Worm (Caenorhabditis elegans) whole organism, L2 larva: ENCODE measurements around the gene C02F5.12.

ENCODE experiments used
- C34F6.9 ChIP-seq: fragments of 150-350 bp; optimal IDR thresholded peaks from 2 replicates; lab custom pipeline; 2014; ENCODE audit warnings: missing biosample characterization, missing genetic modification characterization
- F13H6.1 ChIP-seq: sonication (generic microtip); optimal IDR thresholded peaks from 2 replicates; lab custom pipeline; 2016; ENCODE audit warnings: missing genetic modification characterization, missing compliant biosample characterization
- R02D3.7 ChIP-seq: fragments of 150-350 bp; optimal IDR thresholded peaks from 2 replicates; lab custom pipeline; 2014; ENCODE audit warnings: missing biosample characterization, missing genetic modification characterization
- Y55F3AM.14 ChIP-seq: fragments of 200-800 bp; sonication (Bioruptor generic); optimal IDR thresholded peaks from 2 replicates; lab custom pipeline; 2018; ENCODE audit warnings: mild to moderate bottlenecking, missing genetic modification characterization, missing compliant biosample characterization
- ZK546.5 ChIP-seq: sonication (generic microtip); optimal IDR thresholded peaks from 2 replicates; lab custom pipeline; 2017; ENCODE audit warnings: missing biosample characterization, missing genetic modification characterization
- ama-1 ChIP-seq: fragments of 150-350 bp; optimal IDR thresholded peaks from 2 replicates; lab custom pipeline; 2018; ENCODE audit warnings: inconsistent platforms
- ceh-82 ChIP-seq: fragments of 150-350 bp; optimal IDR thresholded peaks from 2 replicates; lab custom pipeline; 2014; ENCODE audit warnings: missing biosample characterization, missing genetic modification characterization
- crh-2 ChIP-seq: sonication (generic microtip); optimal IDR thresholded peaks from 2 replicates; lab custom pipeline; 2017; ENCODE audit warnings: missing biosample characterization, missing genetic modification characterization
- dmd-4 ChIP-seq: sonication (generic microtip); optimal IDR thresholded peaks from 2 replicates; lab custom pipeline; 2017; ENCODE audit warnings: missing biosample characterization, missing genetic modification characterization
- elt-1 ChIP-seq: fragments of 150-350 bp; optimal IDR thresholded peaks from 2 replicates; lab custom pipeline; 2014; ENCODE audit warnings: missing biosample characterization, missing genetic modification characterization
- elt-3 ChIP-seq: sonication (generic microtip); optimal IDR thresholded peaks from 2 replicates; lab custom pipeline; 2017; ENCODE audit warnings: missing biosample characterization, missing genetic modification characterization
- fos-1 ChIP-seq: fragments of 150-350 bp; optimal IDR thresholded peaks from 2 replicates; lab custom pipeline; 2014; ENCODE audit warnings: missing biosample characterization, missing genetic modification characterization
- gmeb-1 ChIP-seq: fragments of 150-350 bp; optimal IDR thresholded peaks from 2 replicates; lab custom pipeline; 2014; ENCODE audit warnings: missing biosample characterization, missing genetic modification characterization
- lin-11 ChIP-seq: fragments of 150-350 bp; sonication (generic microtip); optimal IDR thresholded peaks from 2 replicates; lab custom pipeline; 2014; ENCODE audit warnings: missing biosample characterization, missing genetic modification characterization, inconsistent platforms, mixed read lengths
- lin-13 ChIP-seq: fragments of 150-350 bp; optimal IDR thresholded peaks from 2 replicates; lab custom pipeline; 2014; ENCODE audit warnings: missing biosample characterization, missing genetic modification reagents, missing genetic modification characterization
- lin-39 ChIP-seq: fragments of 150-350 bp; optimal IDR thresholded peaks from 2 replicates; lab custom pipeline; 2014; ENCODE audit warnings: missing biosample characterization, missing genetic modification reagents, missing genetic modification characterization
- lsy-2 ChIP-seq, 2 experiments: fragments of 150-350 bp in 1 of 2; sonication (generic microtip) in 1 of 2; optimal IDR thresholded peaks; 2 replicates each; lab custom pipeline; 2014 to 2017; ENCODE audit warnings: missing biosample characterization in 2 of 2, missing genetic modification characterization in 2 of 2
- mab-5 ChIP-seq: fragments of 150-350 bp; optimal IDR thresholded peaks from 2 replicates; lab custom pipeline; 2014; ENCODE audit warnings: missing biosample characterization, missing genetic modification characterization
- mdl-1 ChIP-seq, 2 experiments: fragments of 150-350 bp in 1 of 2; sonication (generic microtip) in 1 of 2; optimal IDR thresholded peaks; 2 replicates each; lab custom pipeline; 2017; ENCODE audit warnings: missing biosample characterization in 2 of 2, missing genetic modification characterization in 2 of 2
- nhr-10 ChIP-seq: sonication (generic microtip); optimal IDR thresholded peaks from 2 replicates; lab custom pipeline; 2017; ENCODE audit warnings: missing biosample characterization, missing genetic modification characterization
- nhr-12 ChIP-seq: fragments of 150-350 bp; optimal IDR thresholded peaks from 2 replicates; lab custom pipeline; 2014; ENCODE audit warnings: missing biosample characterization, missing genetic modification characterization
- nhr-129 ChIP-seq: fragments of 150-350 bp; optimal IDR thresholded peaks from 2 replicates; lab custom pipeline; 2014; ENCODE audit warnings: missing biosample characterization, missing genetic modification characterization
- nhr-23 ChIP-seq: fragments of 150-350 bp; optimal IDR thresholded peaks from 2 replicates; lab custom pipeline; 2014; ENCODE audit warnings: missing biosample characterization, missing genetic modification reagents, missing genetic modification characterization
- nhr-77 ChIP-seq: fragments of 150-350 bp; optimal IDR thresholded peaks from 2 replicates; lab custom pipeline; 2014; ENCODE audit warnings: missing biosample characterization, missing genetic modification characterization
- peb-1 ChIP-seq: fragments of 150-350 bp; optimal IDR thresholded peaks from 2 replicates; lab custom pipeline; 2014; ENCODE audit warnings: missing biosample characterization, missing genetic modification characterization
- sma-3 ChIP-seq: sonication (generic microtip); optimal IDR thresholded peaks from 2 replicates; lab custom pipeline; 2016; ENCODE audit warnings: missing genetic modification reagents, missing genetic modification characterization, missing compliant biosample characterization
- sma-9 ChIP-seq, 2 experiments: fragments of 150-350 bp in 1 of 2; sonication (generic microtip) in 1 of 2; optimal IDR thresholded peaks; 2 replicates each; lab custom pipeline; 2014 to 2016; ENCODE audit warnings: missing genetic modification characterization in 2 of 2, mild to moderate bottlenecking in 1 of 2, missing biosample characterization in 1 of 2, missing compliant biosample characterization in 1 of 2, missing genetic modification reagents in 1 of 2, moderate library complexity in 1 of 2
- snpc-4 ChIP-seq: fragments of 150-350 bp; optimal IDR thresholded peaks from 2 replicates; lab custom pipeline; 2014; ENCODE audit warnings: missing biosample characterization, missing genetic modification characterization
- unc-39 ChIP-seq: fragments of 150-350 bp; optimal IDR thresholded peaks from 2 replicates; lab custom pipeline; 2014; ENCODE audit warnings: missing biosample characterization, missing genetic modification characterization
- unc-55 ChIP-seq: fragments of 150-350 bp; sonication (generic microtip); optimal IDR thresholded peaks from 3 replicates; lab custom pipeline; 2014; ENCODE audit warnings: missing biosample characterization, missing genetic modification reagents, missing genetic modification characterization
- unc-62 ChIP-seq: fragments of 150-350 bp; optimal IDR thresholded peaks from 2 replicates; lab custom pipeline; 2014; ENCODE audit warnings: missing biosample characterization, missing genetic modification reagents, missing genetic modification characterization
- zag-1 ChIP-seq: fragments of 150-350 bp; optimal IDR thresholded peaks from 2 replicates; lab custom pipeline; 2014; ENCODE audit warnings: missing biosample characterization, missing genetic modification characterization
- ztf-11 ChIP-seq: sonication (generic microtip); optimal IDR thresholded peaks from 2 replicates; lab custom pipeline; 2017; ENCODE audit warnings: missing biosample characterization, missing genetic modification characterization

Gene C02F5.12

DNA sequence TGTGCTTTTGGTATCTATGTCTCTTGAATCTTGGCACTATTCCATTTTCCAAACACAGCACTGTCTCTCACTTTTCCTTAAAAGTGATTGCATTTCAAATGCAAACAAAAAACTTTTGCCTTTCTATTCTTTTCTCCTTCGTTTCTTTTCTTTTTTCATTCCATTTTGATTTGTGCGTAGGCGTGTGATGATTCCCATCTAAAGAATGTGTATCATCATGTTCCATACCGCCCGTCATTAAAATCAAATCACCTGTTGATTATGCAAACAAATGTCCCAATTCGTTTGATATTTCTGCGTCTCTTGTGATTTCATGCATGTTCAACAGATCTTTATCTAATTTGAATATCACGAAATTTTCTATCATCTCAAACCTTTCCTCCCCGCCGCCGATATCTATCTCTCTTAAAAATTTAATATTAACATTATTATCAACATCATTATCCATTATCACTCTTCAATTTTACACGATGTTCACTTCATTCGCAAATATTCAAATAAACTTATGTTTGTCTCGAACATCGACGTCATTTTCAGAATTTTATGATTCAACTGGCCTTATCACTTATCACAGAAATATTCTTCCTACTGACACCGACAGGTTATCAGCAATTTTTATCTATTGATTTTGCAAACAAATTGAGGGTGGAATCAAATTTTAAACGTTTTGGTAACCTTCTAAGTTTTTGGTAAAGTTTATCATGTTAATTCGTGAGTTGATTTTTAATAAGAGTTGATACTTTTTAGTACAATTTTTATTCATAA is 48.6 kb upstream of the C02F5.12 start:
- TF ChIP-seq gmeb-1 (tag; lab: Kevin White, UChicago): peak; percentile 10
- peak; percentile 98 for TF ChIP-seq fos-1
- peak; percentile 11 for TF ChIP-seq sma-9 (GFP tag; optimal IDR thresholded peaks at IDR 0.05; lab: Kevin White, UChicago)
- no peak for TF ChIP-seq sma-9 (tag; optimal IDR thresholded peaks at IDR 0.05; lab: Kevin White, UChicago)
- TF ChIP-seq elt-1: no peak
- TF ChIP-seq unc-55 (GFP tag; lab: Kevin White, UChicago): peak; percentile 27
- TF ChIP-seq unc-39 (tag; lab: Kevin White, UChicago): no peak

- TF ChIP-seq ztf-11 (tag; lab: Kevin White, UChicago): no peak
- no peak for TF ChIP-seq crh-2
- TF ChIP-seq peb-1 (tag; lab: Kevin White, UChicago): no peak
- TF ChIP-seq dmd-4 (tag; lab: Kevin White, UChicago): no peak
- no peak for TF ChIP-seq mab-5 (tag; lab: Kevin White, UChicago)
- TF ChIP-seq, all 48 proteins: peak for 0
Measured at ce11 chrIII:8289181-8289580, 46.4 kb upstream of the C02F5.12 start.

DNA sequence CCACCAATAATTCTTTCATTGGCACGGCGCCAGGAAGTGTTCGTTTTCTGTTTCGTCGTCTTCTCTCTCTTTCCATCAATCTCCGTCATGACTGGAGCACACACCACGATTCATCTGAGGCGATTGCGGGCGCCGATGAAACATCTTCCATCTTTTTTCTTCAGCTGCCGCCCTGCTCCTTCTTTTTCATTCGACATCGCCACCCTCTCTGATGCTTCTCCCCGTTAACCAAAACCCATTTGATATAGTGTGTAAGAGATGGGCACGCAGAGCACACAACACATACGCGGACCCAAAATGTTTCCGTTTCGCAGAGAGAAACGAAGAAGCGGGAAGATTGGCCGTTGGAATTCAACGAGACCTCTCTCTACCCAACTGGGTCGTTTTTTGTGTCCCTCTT is 44.7 kb upstream of the C02F5.12 start:
- TF ChIP-seq ztf-11 (tag; lab: Kevin White, UChicago) (no peak), C34F6.9 (peak; percentile 43), zag-1 (tag; lab: Kevin White, UChicago) (peak; percentile 41), nhr-10 (no peak), mab-5 (tag; lab: Kevin White, UChicago) (peak; percentile 74), nhr-129 (tag; lab: Kevin White, UChicago) (peak; percentile 42), mdl-1 (tag; optimal IDR thresholded peaks at IDR 0.05; lab: Kevin White, UChicago) (peak in 1 of 2 experiments; percentile 14), F13H6.1 (tag; lab: Kevin White, UChicago) (peak; percentile 61), lsy-2 (tag; optimal IDR thresholded peaks at IDR 0.05; lab: Kevin White, UChicago) (peak in 1 of 2 experiments; percentile 49), Y55F3AM.14 (GFP tag; lab: Kevin White, UChicago) (peak; percentile 36), unc-62 (peak; percentile 11)
- TF ChIP-seq, all 48 proteins: peak for 9

DNA sequence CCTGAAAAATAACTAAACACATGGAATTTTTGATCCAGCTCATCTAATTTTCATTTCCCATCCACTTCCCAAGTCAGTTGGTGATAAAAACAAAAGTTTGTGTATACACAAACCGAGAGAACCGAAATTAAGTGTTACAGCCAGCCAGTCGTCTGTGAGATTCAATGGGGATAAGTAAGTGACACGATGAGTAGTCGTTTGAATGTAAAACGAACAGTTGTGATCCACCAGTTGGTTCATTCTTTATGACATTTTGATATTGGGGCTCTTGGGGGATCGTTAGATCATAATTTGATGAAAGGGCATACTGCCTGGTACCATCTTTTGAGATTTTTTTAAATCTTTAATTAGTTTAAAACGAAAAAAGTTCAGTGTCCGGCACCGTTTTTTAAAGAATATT is 44.0 kb upstream of the C02F5.12 start:
- TF ChIP-seq peb-1 (tag; lab: Kevin White, UChicago): no peak
- TF ChIP-seq mab-5 (tag; lab: Kevin White, UChicago): no peak
- TF ChIP-seq Y55F3AM.14 (GFP tag; lab: Kevin White, UChicago): no peak
- no peak for TF ChIP-seq nhr-77 (tag; lab: Kevin White, UChicago)
- no peak for TF ChIP-seq elt-1
- no peak for TF ChIP-seq sma-3 (GFP tag; lab: Kevin White, UChicago)
- TF ChIP-seq F13H6.1 (tag; lab: Kevin White, UChicago): no peak
- TF ChIP-seq snpc-4 (tag; lab: Kevin White, UChicago): no peak
- TF ChIP-seq dmd-4 (tag; lab: Kevin White, UChicago): no peak
- TF ChIP-seq unc-62: no peak
- TF ChIP-seq nhr-23: no peak
- no peak for TF ChIP-seq lin-13
- TF ChIP-seq C34F6.9: no peak
- TF ChIP-seq R02D3.7 (tag; lab: Kevin White, UChicago): no peak
- no peak for TF ChIP-seq lin-11
- no peak for TF ChIP-seq elt-3 (tag; lab: Kevin White, UChicago)

DNA sequence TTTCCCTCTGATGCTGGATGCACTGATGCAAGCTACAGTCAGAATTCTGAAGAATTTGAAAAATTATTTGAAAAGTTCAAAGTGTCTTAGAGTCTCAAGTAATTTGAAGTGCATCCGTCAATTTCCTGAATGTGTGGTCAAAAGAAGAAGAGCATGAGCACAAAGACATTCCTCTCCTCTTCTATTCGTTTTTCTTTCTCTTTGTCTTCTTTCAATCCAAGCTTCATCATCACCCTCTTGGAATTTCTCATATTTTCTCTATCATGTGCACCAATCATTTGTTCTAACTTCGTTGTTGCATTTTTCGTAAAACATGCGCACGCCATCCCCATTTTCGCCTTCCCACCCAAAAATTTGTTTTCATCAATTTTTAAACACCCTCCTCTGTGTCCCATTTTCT is 43.2 kb upstream of the C02F5.12 start:
- TF ChIP-seq ama-1 (lab: Kevin White, UChicago) (no peak), unc-55 (GFP tag; lab: Kevin White, UChicago) (peak; percentile 42)
- TF ChIP-seq, all 48 proteins: peak for 1

- no peak for TF ChIP-seq ceh-82 (tag; lab: Kevin White, UChicago)
- no peak for TF ChIP-seq nhr-12
- no peak for TF ChIP-seq ZK546.5
- TF ChIP-seq lin-39: no peak
Measured at ce11 chrIII:8283525-8283924, 40.7 kb upstream of the C02F5.12 start.
